Worm (Caenorhabditis elegans): ENCODE results near the gene ttc-17.

DNA sequence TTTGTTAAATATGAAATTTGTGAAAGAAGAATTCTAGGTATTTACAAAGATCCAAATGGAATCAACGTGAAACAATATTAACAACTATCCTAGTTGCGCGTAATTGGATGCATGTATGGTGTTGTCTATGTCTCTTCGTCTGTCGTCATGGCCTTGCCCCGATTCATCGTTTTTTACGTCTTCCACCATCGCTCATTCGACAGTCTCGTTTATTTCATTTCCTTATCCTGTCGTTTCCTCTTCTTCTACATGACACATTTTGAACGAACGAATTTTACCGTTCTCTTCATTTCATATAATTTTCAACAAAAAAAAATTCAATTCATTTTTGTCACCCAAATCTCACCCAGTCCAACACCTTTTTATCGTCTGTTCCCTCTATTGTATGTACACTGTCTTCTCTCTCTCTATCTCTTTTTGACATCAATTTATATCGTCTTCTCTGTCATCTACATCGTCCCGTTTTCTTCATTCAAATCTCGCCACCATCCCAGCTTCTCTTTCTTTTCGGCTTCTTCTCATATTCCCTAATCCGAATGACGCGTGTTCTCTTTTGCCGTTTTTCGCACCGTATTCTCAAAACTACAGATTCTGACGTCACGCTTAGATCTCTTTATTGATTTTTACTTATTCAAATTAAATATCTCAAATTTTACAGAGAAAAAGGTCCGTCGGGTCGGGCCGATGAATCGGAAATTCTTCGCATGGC lies at the start of gene ttc-17:
- TF ChIP-seq flt-1 (GFP tag; IDR thresholded peaks at IDR 0.05) (no peak), T22C8.4 (GFP tag; IDR thresholded peaks at IDR 0.05) (0 out of 2 replicates have a peak, but pooled peaks have one; percentile 12), klf-2 (GFP tag; conservative IDR thresholded peaks at IDR 0.05) (no peak), ref-1 (GFP tag; conservative IDR thresholded peaks at IDR 0.05) (no peak), tab-1 (GFP tag; IDR thresholded peaks at IDR 0.05) (no peak), med-1 (GFP tag; optimal IDR thresholded peaks at IDR 0.05; ENCODE audit: insufficient read depth) (no peak), ztf-29 (GFP tag; IDR thresholded peaks at IDR 0.05) (peak; percentile 69; the same call in 1 of the 2 replicates), cog-1 (tag; optimal IDR thresholded peaks at IDR 0.05) (no peak), ztf-23 (GFP tag; IDR thresholded peaks at IDR 0.05) (no peak)

All from whole organism, midembryonic.